Fruit fly (Drosophila melanogaster) whole organism, adult: ENCODE results near the gene CG9541.

Experiments
- CG11617 ChIP-seq: fragments of 200-800 bp; sonication (Bioruptor generic); optimal IDR thresholded peaks from 2 replicates; lab custom pipeline; 2017; ENCODE audit warnings: mild to moderate bottlenecking, missing biosample characterization, missing genetic modification reagents, missing genetic modification characterization
- CG14711 ChIP-seq: fragments of 200-800 bp; sonication (Bioruptor generic); optimal IDR thresholded peaks from 2 replicates; lab custom pipeline; 2018; ENCODE audit warnings: missing biosample characterization, mild to moderate bottlenecking, missing genetic modification characterization, moderate library complexity
- CG5204 ChIP-seq: fragments of 200-800 bp; sonication (Bioruptor generic); optimal IDR thresholded peaks from 2 replicates; lab custom pipeline; 2016; ENCODE audit warnings: missing biosample characterization, missing genetic modification characterization
- CG7045 ChIP-seq: fragments of 200-800 bp; sonication (Bioruptor generic); optimal IDR thresholded peaks from 2 replicates; lab custom pipeline; 2017; ENCODE audit warnings: missing biosample characterization, mild to moderate bottlenecking, missing genetic modification characterization
- Hr96 ChIP-seq: fragments of 200-800 bp; sonication (Bioruptor generic); optimal IDR thresholded peaks from 2 replicates; lab custom pipeline; 2016; ENCODE audit warnings: missing biosample characterization, missing genetic modification characterization
- cic ChIP-seq: fragments of 200-800 bp; sonication (Bioruptor generic); optimal IDR thresholded peaks from 2 replicates; lab custom pipeline; 2017; ENCODE audit warnings: missing biosample characterization, mild to moderate bottlenecking, missing genetic modification characterization, moderate library complexity
- tj ChIP-seq: fragments of 200-800 bp; sonication (Bioruptor generic); optimal IDR thresholded peaks from 3 replicates; lab custom pipeline; 2017; ENCODE audit warnings: missing biosample characterization, mild to moderate bottlenecking, missing genetic modification characterization, moderate library complexity

DNA sequence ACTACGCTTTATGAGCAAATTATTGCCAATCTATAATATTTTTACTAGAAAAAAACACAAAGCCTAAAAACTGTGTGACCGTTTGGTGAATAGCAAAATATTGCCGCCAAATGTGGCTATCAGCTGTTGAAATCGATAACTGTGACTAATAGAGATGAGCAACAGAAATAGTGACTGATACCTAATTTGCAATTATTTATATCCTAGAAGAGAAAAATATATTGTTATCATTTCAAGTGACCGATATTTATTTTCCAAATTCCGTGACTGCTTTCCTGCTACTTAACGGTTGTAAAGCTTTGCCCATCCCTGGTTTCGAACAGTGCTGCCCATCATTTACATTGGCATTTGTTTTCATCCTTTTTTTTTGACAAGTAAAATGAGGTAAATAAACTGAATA lies 22.1 kb upstream of the CG9541 start, which contains the start of the genes alien and CG18661:
- TF ChIP-seq CG5204 (GFP tag; lab: Kevin White, UChicago) = peak; percentile 88
- TF ChIP-seq CG14711 (tag; lab: Kevin White, UChicago) = peak; percentile 74
- TF ChIP-seq CG7045 (GFP tag; lab: Kevin White, UChicago) = peak; percentile 80
- peak; percentile 84 for TF ChIP-seq Hr96 (GFP tag; lab: Kevin White, UChicago)
- peak; percentile 56 for TF ChIP-seq CG11617 (GFP tag; lab: Kevin White, UChicago)
- peak; percentile 36 for TF ChIP-seq tj (GFP tag; lab: Kevin White, UChicago)
- TF ChIP-seq cic (GFP tag; lab: Kevin White, UChicago) = peak; percentile 29
